4 fruit fly cellular contexts compared by ENCODE assay signal in the genomic region with DNA sequence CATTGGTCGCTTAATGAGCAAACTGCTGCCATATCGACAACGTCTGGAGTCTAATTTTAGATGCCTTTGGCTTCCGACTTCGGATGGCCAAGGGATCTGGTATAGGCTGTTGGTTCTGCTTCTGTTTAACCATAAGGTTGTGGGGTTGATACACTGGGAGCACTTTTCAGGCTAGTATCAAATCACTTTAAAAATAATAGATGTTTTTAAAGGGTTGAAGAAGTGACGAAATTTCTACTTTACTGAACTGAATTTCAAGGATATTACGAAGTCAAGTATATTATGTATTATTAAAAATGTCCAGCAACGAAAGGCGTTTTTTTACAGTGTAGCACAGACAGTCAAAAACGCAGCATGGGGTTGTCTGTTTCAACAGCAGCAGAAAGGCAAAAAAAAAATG.
TF ChIP-seq lines count a peak whose summit lies in the region.

No protein-coding gene starts in this region.

- TF ChIP-seq CTCF in whole organism, embryonic (GFP tag; optimal IDR thresholded peaks at IDR 0.05; lab: Kevin White, UChicago): peak; percentile 51

TF ChIP-seq in whole organism, embryonic, 481 proteins besides CTCF, POLR2A, EP300 and RAD21 (continues in another document):
- TF ChIP-seq z (GFP tag; IDR thresholded peaks at IDR 0.05; lab: Robert Waterston, UW): no peak
- peak; percentile 71 for TF ChIP-seq lilli (GFP tag; optimal IDR thresholded peaks at IDR 0.05; lab: Kevin White, UChicago)
- peak; percentile 64; the same call in 1 of the 2 replicates for TF ChIP-seq gt (GFP tag; IDR thresholded peaks at IDR 0.05; lab: Robert Waterston, UW)
- no peak for TF ChIP-seq ftz-f1 (GFP tag; optimal IDR thresholded peaks at IDR 0.05; lab: Kevin White, UChicago)
- no peak for TF ChIP-seq Doc3 (GFP tag; IDR thresholded peaks at IDR 0.05; lab: Robert Waterston, UW; ENCODE audit: partially characterized antibody)
- TF ChIP-seq mam (GFP tag; optimal IDR thresholded peaks at IDR 0.05; lab: Kevin White, UChicago): peak; percentile 49
- peak; percentile 66 for TF ChIP-seq CG12942 (GFP tag; optimal IDR thresholded peaks at IDR 0.05; lab: Kevin White, UChicago)
- peak; percentile 82 for TF ChIP-seq Asciz (GFP tag; optimal IDR thresholded peaks at IDR 0.05; lab: Kevin White, UChicago)
- TF ChIP-seq Eip74EF (GFP tag; optimal IDR thresholded peaks at IDR 0.05; lab: Kevin White, UChicago): peak in 1 of 2 experiments; percentile 77
- TF ChIP-seq CG8089 (GFP tag; optimal IDR thresholded peaks at IDR 0.05; lab: Kevin White, UChicago): peak; percentile 68
- TF ChIP-seq CG15601 (tag; optimal IDR thresholded peaks at IDR 0.05; lab: Kevin White, UChicago): peak; percentile 80
- no peak for TF ChIP-seq Bdp1 (GFP tag; optimal IDR thresholded peaks at IDR 0.05; lab: Kevin White, UChicago)
- no peak for TF ChIP-seq tna (GFP tag; IDR thresholded peaks at IDR 0.05; lab: Robert Waterston, UW; ENCODE audit: partially characterized antibody)
- peak; percentile 64 for TF ChIP-seq CG31365 (tag; optimal IDR thresholded peaks at IDR 0.05; lab: Kevin White, UChicago)
- TF ChIP-seq CG2199 (GFP tag; IDR thresholded peaks at IDR 0.05; lab: Robert Waterston, UW): peak; percentile 77; the same call in 1 of the 3 replicates
- peak; percentile 80 for TF ChIP-seq CG3407 (GFP tag; optimal IDR thresholded peaks at IDR 0.05; lab: Kevin White, UChicago)
- peak; percentile 81 for TF ChIP-seq Meics (GFP tag; optimal IDR thresholded peaks at IDR 0.05; lab: Kevin White, UChicago)
- peak; percentile 40 for TF ChIP-seq CG9817 (tag; optimal IDR thresholded peaks at IDR 0.05; lab: Kevin White, UChicago)
- TF ChIP-seq CG13894 (tag; optimal IDR thresholded peaks at IDR 0.05; lab: Kevin White, UChicago): peak; percentile 51
- TF ChIP-seq D19B (GFP tag; optimal IDR thresholded peaks at IDR 0.05; lab: Kevin White, UChicago): peak; percentile 47

TF ChIP-seq in whole organism, prepupa, 60 proteins besides CTCF, POLR2A, EP300 and RAD21 (continues in another document):
- TF ChIP-seq lz (GFP tag; optimal IDR thresholded peaks at IDR 0.05; lab: Kevin White, UChicago) (peak; percentile 51), Ets96B (tag; optimal IDR thresholded peaks at IDR 0.05; lab: Kevin White, UChicago) (peak; percentile 91), CG8632 (GFP tag; optimal IDR thresholded peaks at IDR 0.05; lab: Kevin White, UChicago) (peak; percentile 55), CG6808 (GFP tag; optimal IDR thresholded peaks at IDR 0.05; lab: Kevin White, UChicago) (peak; percentile 89), fd85E (GFP tag; optimal IDR thresholded peaks at IDR 0.05; lab: Kevin White, UChicago) (peak; percentile 41), fd59A (GFP tag; optimal IDR thresholded peaks at IDR 0.05; lab: Kevin White, UChicago) (peak; percentile 77), OdsH (GFP tag; optimal IDR thresholded peaks at IDR 0.05; lab: Kevin White, UChicago) (peak; percentile 70), Hr39 (GFP tag; optimal IDR thresholded peaks at IDR 0.05; lab: Kevin White, UChicago) (peak; percentile 40), CG10669 (GFP tag; optimal IDR thresholded peaks at IDR 0.05; lab: Kevin White, UChicago) (peak; percentile 90), CG6792 (GFP tag; optimal IDR thresholded peaks at IDR 0.05; lab: Kevin White, UChicago) (peak; percentile 75), spab (GFP tag; optimal IDR thresholded peaks at IDR 0.05; lab: Kevin White, UChicago) (peak; percentile 79), eg (GFP tag; IDR thresholded peaks at IDR 0.05; lab: Robert Waterston, UW) (peak; percentile 68), CG7368 (GFP tag; optimal IDR thresholded peaks at IDR 0.05; lab: Kevin White, UChicago) (peak; percentile 64), salr (GFP tag; optimal IDR thresholded peaks at IDR 0.05; lab: Kevin White, UChicago) (peak; percentile 67 to 75), ss (GFP tag; optimal IDR thresholded peaks at IDR 0.05; lab: Kevin White, UChicago) (peak; percentile 83 to 92), CG6163 (GFP tag; IDR thresholded peaks at IDR 0.05; lab: Robert Waterston, UW) (peak; percentile 90), CG34406 (GFP tag; optimal IDR thresholded peaks at IDR 0.05; lab: Kevin White, UChicago) (peak; percentile 60), cyc (GFP tag; optimal IDR thresholded peaks at IDR 0.05; lab: Kevin White, UChicago) (peak; percentile 60), CG16779 (tag; optimal IDR thresholded peaks at IDR 0.05; lab: Kevin White, UChicago) (peak; percentile 54), dsx (GFP tag; optimal IDR thresholded peaks at IDR 0.05; lab: Kevin White, UChicago; ENCODE audit: poor library complexity, severe bottlenecking) (peak; percentile 92), acj6 (GFP tag; optimal IDR thresholded peaks at IDR 0.05; lab: Kevin White, UChicago) (peak; percentile 75), CG8319 (GFP tag; optimal IDR thresholded peaks at IDR 0.05; lab: Kevin White, UChicago) (peak; percentile 42)

TF ChIP-seq in whole organism, pupa, 21 proteins besides CTCF, POLR2A, EP300 and RAD21:
- TF ChIP-seq CG14655 (GFP tag; optimal IDR thresholded peaks at IDR 0.05; lab: Kevin White, UChicago) (peak; percentile 89), EcR (GFP tag; optimal IDR thresholded peaks at IDR 0.05; lab: Kevin White, UChicago) (peak; percentile 29), fd96Ca (GFP tag; IDR thresholded peaks at IDR 0.05; lab: Robert Waterston, UW) (peak; percentile 67; the same call in 2 of the 3 replicates), CG8159 (tag; optimal IDR thresholded peaks at IDR 0.05; lab: Kevin White, UChicago) (peak; percentile 94), CG34367 (tag; optimal IDR thresholded peaks at IDR 0.05; lab: Kevin White, UChicago) (peak; percentile 83), Snoo (tag; optimal IDR thresholded peaks at IDR 0.05; lab: Kevin White, UChicago) (peak; percentile 51), CG15710 (tag; optimal IDR thresholded peaks at IDR 0.05; lab: Kevin White, UChicago) (peak; percentile 90), Pif1A (GFP tag; optimal IDR thresholded peaks at IDR 0.05; lab: Kevin White, UChicago) (peak; percentile 76), CG32121 (GFP tag; IDR thresholded peaks at IDR 0.05; lab: Robert Waterston, UW) (no peak), CG9948 (tag; optimal IDR thresholded peaks at IDR 0.05; lab: Kevin White, UChicago) (peak; percentile 91), rn (GFP tag; IDR thresholded peaks at IDR 0.05; lab: Robert Waterston, UW) (peak; percentile 50; the same call in 1 of the 2 replicates), CG17806 (tag; optimal IDR thresholded peaks at IDR 0.05; lab: Kevin White, UChicago) (peak; percentile 91), CG13204 (GFP tag; optimal IDR thresholded peaks at IDR 0.05; lab: Kevin White, UChicago) (peak; percentile 61), D1 (tag; optimal IDR thresholded peaks at IDR 0.05; lab: Kevin White, UChicago) (peak; percentile 64), CG10348 (GFP tag; IDR thresholded peaks at IDR 0.05; lab: Robert Waterston, UW) (no peak), CG8301 (tag; optimal IDR thresholded peaks at IDR 0.05; lab: Kevin White, UChicago) (peak; percentile 82), Ets98B (GFP tag; IDR thresholded peaks at IDR 0.05; lab: Robert Waterston, UW) (peak; percentile 54), Pif1B (GFP tag; optimal IDR thresholded peaks at IDR 0.05; lab: Kevin White, UChicago) (peak; percentile 80), CG12605 (GFP tag; IDR thresholded peaks at IDR 0.05; lab: Robert Waterston, UW) (peak; percentile 57; the same call in 1 of the 2 replicates), gl (tag; optimal IDR thresholded peaks at IDR 0.05; lab: Kevin White, UChicago) (peak; percentile 82), CG4496 (GFP tag; IDR thresholded peaks at IDR 0.05; lab: Robert Waterston, UW) (peak; percentile 81)

TF ChIP-seq in whole organism, wandering third instar larva, 38 proteins besides CTCF, POLR2A, EP300 and RAD21 (continues in another document):
- peak; percentile 68 for TF ChIP-seq h (GFP tag; optimal IDR thresholded peaks at IDR 0.05; lab: Kevin White, UChicago)
- no peak for TF ChIP-seq Mio (GFP tag; optimal IDR thresholded peaks at IDR 0.05; lab: Kevin White, UChicago)
- no peak for TF ChIP-seq Jra (GFP tag; optimal IDR thresholded peaks at IDR 0.05; lab: Kevin White, UChicago)
- TF ChIP-seq psq (GFP tag; optimal IDR thresholded peaks at IDR 0.05; lab: Kevin White, UChicago): peak; percentile 40
- TF ChIP-seq GATAd (GFP tag; optimal IDR thresholded peaks at IDR 0.05; lab: Kevin White, UChicago): no peak
- TF ChIP-seq jim (GFP tag; optimal IDR thresholded peaks at IDR 0.05; lab: Kevin White, UChicago): no peak
- TF ChIP-seq Sp1 (GFP tag; optimal IDR thresholded peaks at IDR 0.05; lab: Kevin White, UChicago): peak; percentile 42
- peak in 1 of 2 experiments; percentile 70 for TF ChIP-seq foxo (GFP tag; optimal IDR thresholded peaks at IDR 0.05; lab: Kevin White, UChicago)
- peak; percentile 59 for TF ChIP-seq ey (GFP tag; optimal IDR thresholded peaks at IDR 0.05; lab: Kevin White, UChicago)
- TF ChIP-seq sv (GFP tag; optimal IDR thresholded peaks at IDR 0.05; lab: Kevin White, UChicago): peak; percentile 16
- no peak for TF ChIP-seq lola (GFP tag; optimal IDR thresholded peaks at IDR 0.05; lab: Kevin White, UChicago)
- no peak for TF ChIP-seq Dif (GFP tag; optimal IDR thresholded peaks at IDR 0.05; lab: Kevin White, UChicago; ENCODE audit: partially characterized antibody)
- no peak for TF ChIP-seq Hr78 (GFP tag; optimal IDR thresholded peaks at IDR 0.05; lab: Kevin White, UChicago)
- no peak for TF ChIP-seq CG32264 (GFP tag; optimal IDR thresholded peaks at IDR 0.05; lab: Kevin White, UChicago)
- peak; percentile 53 for TF ChIP-seq Hnf4 (GFP tag; optimal IDR thresholded peaks at IDR 0.05; lab: Kevin White, UChicago)
- no peak for TF ChIP-seq N (GFP tag; optimal IDR thresholded peaks at IDR 0.05; lab: Kevin White, UChicago)
- TF ChIP-seq Vsx2 (GFP tag; optimal IDR thresholded peaks at IDR 0.05; lab: Kevin White, UChicago; ENCODE audit: partially characterized antibody): no peak
- peak; percentile 63 for TF ChIP-seq HLH106 (tag; optimal IDR thresholded peaks at IDR 0.05; lab: Kevin White, UChicago)
- TF ChIP-seq dsf (GFP tag; optimal IDR thresholded peaks at IDR 0.05; lab: Kevin White, UChicago; ENCODE audit: borderline replicate concordance): no peak
- no peak for TF ChIP-seq Hr83 (GFP tag; optimal IDR thresholded peaks at IDR 0.05; lab: Kevin White, UChicago; ENCODE audit: poor library complexity, severe bottlenecking)
- peak; percentile 75 for TF ChIP-seq fru (GFP tag; optimal IDR thresholded peaks at IDR 0.05; lab: Kevin White, UChicago)
- TF ChIP-seq woc (GFP tag; optimal IDR thresholded peaks at IDR 0.05; lab: Kevin White, UChicago): peak; percentile 35
- TF ChIP-seq usp (GFP tag; optimal IDR thresholded peaks at IDR 0.05; lab: Kevin White, UChicago): no peak
- TF ChIP-seq Abd-B (GFP tag; optimal IDR thresholded peaks at IDR 0.05; lab: Kevin White, UChicago): no peak
- no peak for TF ChIP-seq Rel (GFP tag; optimal IDR thresholded peaks at IDR 0.05; lab: Kevin White, UChicago)
- no peak for TF ChIP-seq Rel (tag; optimal IDR thresholded peaks at IDR 0.05; lab: Kevin White, UChicago)
- TF ChIP-seq rgr (GFP tag; optimal IDR thresholded peaks at IDR 0.05; lab: Kevin White, UChicago): peak; percentile 44
- TF ChIP-seq OdsH (GFP tag; optimal IDR thresholded peaks at IDR 0.05; lab: Kevin White, UChicago): peak; percentile 57
- no peak for TF ChIP-seq CG9705 (GFP tag; optimal IDR thresholded peaks at IDR 0.05; lab: Kevin White, UChicago)

Comparison
In these comparisons a context has a peak if more than half of its experiments do, and no peak if none do; other contexts are left out.
1. Of the 7 proteins assayed by ChIP-seq in both whole organism, embryonic and whole organism, prepupa: peak only in whole organism, embryonic: Blimp-1 and CG6854; only in whole organism, prepupa: CG16779, Hr39 and Lpt; in both: Gug and Sox102F; in neither: 0.